Worm (Caenorhabditis elegans): ENCODE measurements around the gene ints-13.
A peak's percentile ranks its signal among the peaks of the same experiment; 100 is the strongest.

The ints-13 gene

DNA sequence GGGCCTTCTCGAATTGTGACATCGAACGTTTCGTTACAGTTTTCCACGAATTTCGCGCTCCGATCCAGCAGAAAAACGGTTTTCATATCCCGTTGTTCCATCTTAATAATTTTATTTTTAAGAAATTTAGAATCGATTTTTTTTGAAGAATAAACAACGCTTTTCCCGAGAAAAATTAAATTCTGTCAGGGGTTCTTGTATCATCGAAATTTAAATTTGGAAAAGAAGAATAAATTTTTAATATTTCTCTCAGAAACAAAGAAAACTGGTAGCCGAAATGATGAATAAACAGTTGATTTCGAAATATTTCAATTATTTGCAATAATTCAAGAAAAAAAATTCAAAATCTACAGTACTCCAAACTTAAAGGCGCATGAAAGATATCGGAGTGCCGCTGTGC, at the start of gene ints-13:
Gene ints-13, minus strand, starts transcription at position 101 of the 400 bp plus-strand sequence.
- TF ChIP-seq unc-130 (GFP tag; optimal IDR thresholded peaks at IDR 0.05) (no peak), lin-38 (GFP tag; IDR thresholded peaks at IDR 0.05) (peak; percentile 11; the same call in 1 of the 2 replicates)

DNA sequence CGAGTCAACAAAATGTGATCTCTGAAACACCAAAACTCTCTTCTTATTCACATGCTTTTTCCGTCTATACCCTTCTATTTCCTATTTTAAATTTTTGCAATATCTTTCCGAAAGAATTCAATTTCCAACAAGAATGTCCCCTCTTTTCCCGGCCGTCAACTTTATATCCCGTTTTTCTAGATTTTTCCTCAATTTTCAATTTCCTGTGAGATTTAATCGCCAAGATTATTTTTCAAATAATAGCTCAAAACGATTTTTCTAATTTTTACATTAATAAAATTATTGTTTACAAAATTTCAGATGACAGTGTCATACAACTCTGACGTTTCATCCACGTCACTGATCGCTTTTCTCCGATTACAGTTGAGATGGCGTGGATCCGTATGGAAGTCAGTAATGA, 46.1 kb upstream of the ints-13 start, which contains the start of gene best-19:
Gene best-19, plus strand, starts transcription at position 301 of the 400 bp plus-strand sequence.
- TF ChIP-seq nhr-237 (tag; optimal IDR thresholded peaks at IDR 0.05) (no peak), hlh-30 (tag; optimal IDR thresholded peaks at IDR 0.05; ENCODE audit: insufficient read depth) (no peak), cey-2 (tag; optimal IDR thresholded peaks at IDR 0.05; ENCODE audit: borderline replicate concordance, insufficient read depth) (no peak), lin-29 (GFP tag; IDR thresholded peaks at IDR 0.05) (no peak), snpc-4 (tag; optimal IDR thresholded peaks at IDR 0.05) (no peak), F44E2.7 (GFP tag; IDR thresholded peaks at IDR 0.05) (no peak), madf-5 (GFP tag; IDR thresholded peaks at IDR 0.05) (no peak), daf-12 (tag; optimal IDR thresholded peaks at IDR 0.05) (no peak)

DNA sequence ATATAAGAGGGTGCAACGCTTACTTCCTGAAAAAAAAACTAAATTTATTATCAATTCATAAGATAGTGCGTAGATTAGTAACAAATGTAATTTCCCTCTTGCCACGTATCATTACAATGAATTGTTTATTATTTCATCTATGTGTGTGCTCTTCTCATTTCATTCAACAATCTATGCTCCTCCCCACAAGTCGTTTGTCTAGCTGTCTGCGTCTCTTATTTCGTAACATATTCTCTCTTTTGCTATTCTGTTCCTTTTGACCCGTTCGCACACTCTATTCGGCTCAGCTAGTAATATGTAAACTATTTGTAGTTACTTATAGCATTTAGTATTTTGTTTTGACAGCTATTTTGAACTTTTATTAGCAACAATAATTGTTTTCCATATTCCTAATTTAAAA, 44.8 kb upstream of the ints-13 start:
- TF ChIP-seq nhr-102 (tag; optimal IDR thresholded peaks at IDR 0.05) (no peak), nhr-28 (tag; optimal IDR thresholded peaks at IDR 0.05) (peak; percentile 12), nhr-6 (tag; optimal IDR thresholded peaks at IDR 0.05) (peak; percentile 5), hmg-1.1 (GFP tag; IDR thresholded peaks at IDR 0.05) (peak; percentile 18; the same call in 1 of the 2 replicates), dve-1 (tag; optimal IDR thresholded peaks at IDR 0.05; ENCODE audit: insufficient read depth) (peak; percentile 62), ceh-32 (tag; optimal IDR thresholded peaks at IDR 0.05; ENCODE audit: poor library complexity) (no peak), unc-62 (GFP tag; optimal IDR thresholded peaks at IDR 0.05 in 1 of 2) (peak in 1 of 2 experiments; percentile 61), unc-62 (tag; optimal IDR thresholded peaks at IDR 0.05) (no peak), aha-1 (tag) (peak; percentile 93), daf-16 (GFP tag; optimal IDR thresholded peaks at IDR 0.05) (no peak), daf-16 (tag; optimal IDR thresholded peaks at IDR 0.05) (peak; percentile 67), mes-2 (tag; optimal IDR thresholded peaks at IDR 0.05; ENCODE audit: poor library complexity, severe bottlenecking) (peak; percentile 35), nhr-77 (tag; optimal IDR thresholded peaks at IDR 0.05) (no peak), lsy-2 (tag; optimal IDR thresholded peaks at IDR 0.05) (peak in 1 of 2 experiments; percentile 44), attf-4 (tag; optimal IDR thresholded peaks at IDR 0.05) (no peak)

DNA sequence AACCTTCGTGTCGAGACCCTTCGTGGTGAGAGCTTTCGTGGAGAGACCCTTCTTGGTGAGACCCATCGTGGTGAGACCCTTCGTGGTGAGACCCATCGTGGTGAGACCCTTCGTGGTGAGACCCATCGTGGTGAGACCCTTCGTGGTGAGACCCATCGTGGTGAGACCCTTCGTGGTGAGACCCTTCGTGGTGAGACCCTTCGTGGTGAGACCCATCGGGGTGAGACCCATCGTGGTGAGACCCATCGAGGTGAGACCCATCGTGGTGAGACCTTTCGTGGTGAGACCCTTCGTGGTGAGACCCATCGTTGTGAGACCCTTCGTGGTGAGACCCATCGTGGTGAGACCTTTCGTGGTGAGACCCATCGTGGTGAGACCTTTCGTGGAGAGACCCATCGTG, 44.0 kb upstream of the ints-13 start:
- TF ChIP-seq dmd-8 (GFP tag; IDR thresholded peaks at IDR 0.05) (0 out of 2 replicates have a peak, but pooled peaks have one; percentile 40), egl-43 (GFP tag; IDR thresholded peaks at IDR 0.05) (0 out of 2 replicates have a peak, but pooled peaks have one; percentile 48), set-16 (GFP tag; IDR thresholded peaks at IDR 0.05) (peak; percentile 79)

DNA sequence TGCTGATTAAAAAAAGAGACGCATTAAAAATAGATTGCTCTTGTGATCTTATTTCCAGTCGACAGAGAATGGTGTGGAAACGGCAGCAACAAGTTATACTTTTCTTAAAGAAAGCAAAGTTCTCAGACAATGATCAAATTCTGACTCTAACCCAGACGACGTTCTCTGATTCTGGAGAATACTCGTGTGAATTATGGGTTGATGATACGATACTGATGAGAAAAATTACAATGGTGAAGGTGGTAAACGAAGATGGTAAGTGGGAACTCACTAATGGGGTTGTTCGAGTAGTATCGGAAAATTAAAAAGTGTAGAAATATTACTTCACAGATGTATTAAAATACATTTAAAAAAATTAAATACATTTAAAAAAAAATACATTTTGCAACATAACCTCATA, 41.0 kb upstream of the ints-13 start:
- no peak for TF ChIP-seq nhr-11 (tag; optimal IDR thresholded peaks at IDR 0.05)
- TF ChIP-seq unc-62 (GFP tag; optimal IDR thresholded peaks at IDR 0.05 in 1 of 2) = peak in 1 of 2 experiments; percentile 64
- TF ChIP-seq unc-62 (tag; optimal IDR thresholded peaks at IDR 0.05) = no peak

DNA sequence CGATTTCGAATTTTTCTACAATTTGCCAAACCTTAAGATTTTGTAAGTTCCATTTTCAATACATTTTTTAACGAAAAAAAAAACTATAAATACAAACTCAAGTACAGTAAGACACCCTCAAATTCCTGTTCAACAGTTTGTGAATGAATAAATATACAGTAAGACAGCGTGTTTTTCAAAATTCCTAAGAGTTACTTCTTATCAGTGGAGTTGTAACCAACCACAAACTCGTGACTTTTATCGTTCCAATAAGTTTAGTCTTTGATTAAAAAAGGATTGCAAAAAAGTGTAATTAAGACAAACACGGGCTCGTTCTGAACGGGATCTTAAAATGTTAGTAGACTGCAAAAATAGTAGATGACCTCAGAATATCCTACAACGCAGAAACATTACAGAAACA, 37.9 kb upstream of the ints-13 start:
- peak; percentile 48 for TF ChIP-seq dve-1 (tag; optimal IDR thresholded peaks at IDR 0.05; ENCODE audit: insufficient read depth)
- no peak for TF ChIP-seq daf-16 (GFP tag; optimal IDR thresholded peaks at IDR 0.05)
- peak; percentile 78 for TF ChIP-seq daf-16 (tag; optimal IDR thresholded peaks at IDR 0.05)
- no peak for TF ChIP-seq unc-130 (GFP tag; optimal IDR thresholded peaks at IDR 0.05)
- TF ChIP-seq nhr-28 (tag; optimal IDR thresholded peaks at IDR 0.05) = peak; percentile 64
- peak; percentile 28 for TF ChIP-seq hlh-11 (tag; optimal IDR thresholded peaks at IDR 0.05)
- peak; percentile 54 for TF ChIP-seq pqm-1 (tag; optimal IDR thresholded peaks at IDR 0.05)
- peak; percentile 57 for TF ChIP-seq nhr-77 (tag; optimal IDR thresholded peaks at IDR 0.05)
- TF ChIP-seq ces-1 (GFP tag; optimal IDR thresholded peaks at IDR 0.05) = no peak
